Fruit fly (Drosophila melanogaster) whole organism, adult: Measurements from ENCODE around the gene CG9922.

ENCODE experiments used
- CG11617 ChIP-seq: fragments of 200-800 bp; sonication (Bioruptor generic); optimal IDR thresholded peaks from 2 replicates; lab custom pipeline; 2017; ENCODE audit warnings: mild to moderate bottlenecking, missing biosample characterization, missing genetic modification reagents, missing genetic modification characterization
- CG12768 ChIP-seq: fragments of 200-800 bp; sonication (Bioruptor generic); optimal IDR thresholded peaks from 2 replicates; lab custom pipeline; 2017; ENCODE audit warnings: missing biosample characterization, missing genetic modification characterization, mild to moderate bottlenecking, moderate library complexity, missing genetic modification reagents
- CG7101 ChIP-seq: fragments of 200-800 bp; sonication (Bioruptor generic); optimal IDR thresholded peaks from 2 replicates; lab custom pipeline; 2018; ENCODE audit warnings: missing biosample characterization, mild to moderate bottlenecking, missing genetic modification characterization, moderate library complexity
- Crg-1 ChIP-seq: fragments of 200-800 bp; sonication (Bioruptor generic); optimal IDR thresholded peaks from 2 replicates; lab custom pipeline; 2016; ENCODE audit warnings: missing biosample characterization, missing genetic modification characterization
- Hr96 ChIP-seq: fragments of 200-800 bp; sonication (Bioruptor generic); optimal IDR thresholded peaks from 2 replicates; lab custom pipeline; 2016; ENCODE audit warnings: missing biosample characterization, missing genetic modification characterization
- Mnt ChIP-seq: fragments of 200-800 bp; sonication (Bioruptor generic); optimal IDR thresholded peaks from 2 replicates; lab custom pipeline; 2016; ENCODE audit warnings: missing biosample characterization, mild to moderate bottlenecking, missing genetic modification characterization
- cic ChIP-seq: fragments of 200-800 bp; sonication (Bioruptor generic); optimal IDR thresholded peaks from 2 replicates; lab custom pipeline; 2017; ENCODE audit warnings: missing biosample characterization, mild to moderate bottlenecking, missing genetic modification characterization, moderate library complexity
- cnc ChIP-seq, 2 experiments: fragments of >200 bp; optimal IDR thresholded peaks; 2 replicates each; lab custom pipeline; 2017
- kay ChIP-seq: fragments of 200-800 bp; sonication (Bioruptor generic); peaks from one replicate; lab custom pipeline; 2016; ENCODE audit warnings: missing biosample characterization, missing genetic modification characterization, borderline replicate concordance
- pad ChIP-seq: fragments of 200-800 bp; sonication (Bioruptor generic); optimal IDR thresholded peaks from 3 replicates; lab custom pipeline; 2017; ENCODE audit warnings: missing biosample characterization, missing genetic modification characterization, mild to moderate bottlenecking, moderate library complexity, missing genetic modification reagents
- toe ChIP-seq: fragments of 200-800 bp; sonication (Bioruptor generic); optimal IDR thresholded peaks from 2 replicates; lab custom pipeline; 2016; ENCODE audit warnings: missing biosample characterization, missing genetic modification characterization

dm6 chr3R:13992126-13992535 is 44.1 kb downstream of the CG9922 start:
- TF ChIP-seq cic (GFP tag; lab: Kevin White, UChicago): no peak
- TF ChIP-seq CG11617 (GFP tag; lab: Kevin White, UChicago): no peak
- TF ChIP-seq CG12768 (GFP tag; lab: Kevin White, UChicago): no peak
- no peak for TF ChIP-seq CG7101 (tag; lab: Kevin White, UChicago)
- TF ChIP-seq Hr96: no peak
- no peak for TF ChIP-seq kay (GFP tag; lab: Kevin White, UChicago)
- TF ChIP-seq pad (GFP tag; lab: Kevin White, UChicago): no peak
- TF ChIP-seq cnc (optimal IDR thresholded peaks at IDR 0.05; lab: Kevin White, UChicago): no peak
- no peak for TF ChIP-seq toe (GFP tag; lab: Kevin White, UChicago)
- no peak for TF ChIP-seq Mnt
- no peak for TF ChIP-seq Crg-1
